Worm (Caenorhabditis elegans): Measurements from ENCODE around the gene Y49F6B.19.

- TF ChIP-seq B0310.2 (tag; optimal IDR thresholded peaks at IDR 0.05): no peak
- no peak for TF ChIP-seq hnd-1 (tag; optimal IDR thresholded peaks at IDR 0.05)
- TF ChIP-seq flt-1 (GFP tag; IDR thresholded peaks at IDR 0.05): no peak
- no peak for TF ChIP-seq F13C5.2 (tag; optimal IDR thresholded peaks at IDR 0.05)
- TF ChIP-seq tbx-37 (GFP tag; conservative IDR thresholded peaks at IDR 0.05): no peak
These were observed 50.6 kb downstream of the Y49F6B.19 start, which contains the start of gene C16C8.8 for ce11 chrII:3461586-3461985.
